Worm (Caenorhabditis elegans): Measurements from ENCODE around the gene emc-1.

- TF ChIP-seq R02D3.7 (tag; optimal IDR thresholded peaks at IDR 0.05) (no peak), blmp-1 (tag; optimal IDR thresholded peaks at IDR 0.05; ENCODE audit: insufficient read depth) (no peak), F13H6.1 (tag; optimal IDR thresholded peaks at IDR 0.05) (no peak), fos-1 (tag; optimal IDR thresholded peaks at IDR 0.05) (no peak), ztf-11 (tag; optimal IDR thresholded peaks at IDR 0.05) (no peak)
Measured at ce11 chrII:1477975-1478374, 22.2 kb downstream of the emc-1 start.
